Fruit fly (Drosophila melanogaster) whole organism, embryonic: ENCODE results near the gene CG5568.

Source experiments
- Atf-2 ChIP-seq: fragments of 200-800 bp; sonication (Bioruptor generic); optimal IDR thresholded peaks from 2 replicates; lab custom pipeline; 2016; ENCODE audit warnings: missing biosample characterization, missing genetic modification characterization
- Bgb ChIP-seq: fragments of 200-800 bp; sonication (Bioruptor generic); IDR thresholded peaks from 2 replicates; pipeline ENCODE4 v1.3.6; 2022; ENCODE audit warnings: missing biosample characterization, missing genetic modification characterization; ENCODE audit not compliant: partially characterized antibody
- CG10543 ChIP-seq: fragments of 200-800 bp; sonication (Bioruptor generic); optimal IDR thresholded peaks from 3 replicates; lab custom pipeline; 2017; ENCODE audit warnings: missing biosample characterization, mild to moderate bottlenecking, missing genetic modification characterization, moderate library complexity
- CG11504 ChIP-seq: fragments of 200-800 bp; sonication (Bioruptor generic); optimal IDR thresholded peaks from 3 replicates; lab custom pipeline; 2019; ENCODE audit warnings: missing biosample characterization, mild to moderate bottlenecking, missing genetic modification characterization, moderate library complexity
- CG12236 ChIP-seq: fragments of 200-800 bp; sonication (Bioruptor generic); optimal IDR thresholded peaks from 2 replicates; lab custom pipeline; 2016; ENCODE audit warnings: missing biosample characterization, missing genetic modification characterization
- CG12769 ChIP-seq: fragments of 200-800 bp; sonication (Bioruptor generic); optimal IDR thresholded peaks from 2 replicates; lab custom pipeline; 2019; ENCODE audit warnings: missing biosample characterization, mild to moderate bottlenecking, missing genetic modification characterization, moderate library complexity
- CG13624 ChIP-seq: fragments of 200-800 bp; sonication (Bioruptor generic); optimal IDR thresholded peaks from 2 replicates; lab custom pipeline; 2016; ENCODE audit warnings: missing biosample characterization, missing genetic modification characterization
- CG15011 ChIP-seq: fragments of 200-800 bp; sonication (Bioruptor generic); optimal IDR thresholded peaks from 3 replicates; lab custom pipeline; 2018; ENCODE audit warnings: missing biosample characterization, mild to moderate bottlenecking, missing genetic modification characterization
- CG16815 ChIP-seq: fragments of 200-800 bp; sonication (Bioruptor generic); optimal IDR thresholded peaks from 3 replicates; lab custom pipeline; 2017; ENCODE audit warnings: missing biosample characterization, mild to moderate bottlenecking, missing genetic modification characterization
- CG17568 ChIP-seq: fragments of 200-800 bp; sonication (Bioruptor generic); optimal IDR thresholded peaks from 2 replicates; lab custom pipeline; 2018; ENCODE audit warnings: missing biosample characterization, mild to moderate bottlenecking, missing genetic modification characterization, moderate library complexity
- CG18011 ChIP-seq: fragments of 200-800 bp; sonication (Bioruptor generic); optimal IDR thresholded peaks from 2 replicates; lab custom pipeline; 2017; ENCODE audit warnings: missing biosample characterization, missing genetic modification characterization, mild to moderate bottlenecking, moderate library complexity, missing genotype
- CG18619 ChIP-seq: fragments of 200-800 bp; sonication (Bioruptor generic); optimal IDR thresholded peaks from 3 replicates; lab custom pipeline; 2017; ENCODE audit warnings: missing biosample characterization, mild to moderate bottlenecking, missing genetic modification characterization
- CG2712 ChIP-seq: fragments of 200-800 bp; optimal IDR thresholded peaks from 3 replicates; lab custom pipeline; 2019; ENCODE audit warnings: missing biosample characterization, mild to moderate bottlenecking, missing genetic modification characterization, moderate library complexity
- CG32532 ChIP-seq: fragments of 200-800 bp; sonication (Bioruptor generic); IDR thresholded peaks from 2 replicates; pipeline ENCODE4 v1.3.6; 2022; ENCODE audit warnings: missing biosample characterization, missing genetic modification characterization
- CG32772 ChIP-seq: fragments of 200-800 bp; sonication (Bioruptor generic); IDR thresholded peaks from 2 replicates; pipeline ENCODE4 v1.3.6; 2022; ENCODE audit warnings: missing biosample characterization, missing genetic modification characterization
- CG4360 ChIP-seq: fragments of 200-800 bp; sonication (Bioruptor generic); IDR thresholded peaks from 2 replicates; pipeline ENCODE4 v1.3.6; 2022; ENCODE audit warnings: missing biosample characterization, missing genetic modification characterization
- CG5953 ChIP-seq: fragments of 200-800 bp; sonication (Bioruptor generic); IDR thresholded peaks from 2 replicates; pipeline ENCODE4 v1.3.6; 2022; ENCODE audit warnings: missing biosample characterization, missing genetic modification characterization
- CG6254 ChIP-seq: fragments of 200-800 bp; sonication (Bioruptor generic); optimal IDR thresholded peaks from 3 replicates; lab custom pipeline; 2017; ENCODE audit warnings: mild to moderate bottlenecking, missing biosample characterization, missing genetic modification reagents, missing genetic modification characterization
- CG8765 ChIP-seq: fragments of 200-800 bp; sonication (Bioruptor generic); IDR thresholded peaks from 2 replicates; pipeline ENCODE4 v1.3.6; 2022; ENCODE audit warnings: missing biosample characterization, missing genetic modification characterization
- CG9876 ChIP-seq: fragments of 200-800 bp; sonication (Bioruptor generic); optimal IDR thresholded peaks from 2 replicates; lab custom pipeline; 2016; ENCODE audit warnings: missing biosample characterization, missing genetic modification characterization
- CTCF ChIP-seq: fragments of 200-800 bp; sonication (Bioruptor generic); optimal IDR thresholded peaks from 2 replicates; lab custom pipeline; 2017; ENCODE audit warnings: missing biosample characterization, mild to moderate bottlenecking, missing genetic modification characterization, moderate library complexity
- Dad ChIP-seq: fragments of 200-800 bp; sonication (Bioruptor generic); optimal IDR thresholded peaks from 3 replicates; lab custom pipeline; 2016; ENCODE audit warnings: missing biosample characterization, missing genetic modification characterization
- E2f2 ChIP-seq: fragments of 200-800 bp; sonication (Bioruptor generic); IDR thresholded peaks from 2 replicates; pipeline ENCODE4 v1.3.6; 2022; ENCODE audit warnings: missing biosample characterization, missing genetic modification characterization
- ERR ChIP-seq: fragments of 200-800 bp; sonication (Bioruptor generic); optimal IDR thresholded peaks from 2 replicates; lab custom pipeline; 2016; ENCODE audit warnings: missing biosample characterization, missing genetic modification characterization
- Ets65A ChIP-seq: fragments of 200-800 bp; sonication (Bioruptor generic); peaks from one replicate; lab custom pipeline; 2016; ENCODE audit warnings: missing biosample characterization, missing genetic modification characterization
- Fer2 ChIP-seq: fragments of 200-800 bp; sonication (Bioruptor generic); optimal IDR thresholded peaks from 2 replicates; lab custom pipeline; 2018; ENCODE audit warnings: missing biosample characterization, mild to moderate bottlenecking, missing genetic modification characterization, moderate library complexity
- GATAe ChIP-seq: fragments of 200-800 bp; sonication (Bioruptor generic); conservative IDR thresholded peaks from 2 replicates; pipeline ENCODE4 v1.3.6; 2022; ENCODE audit warnings: missing biosample characterization, missing genetic modification characterization
- Hr39 ChIP-seq: fragments of >200 bp; optimal IDR thresholded peaks from 2 replicates; lab custom pipeline; 2017
- Hr51 ChIP-seq, 2 experiments: fragments of 200-800 bp; sonication (Bioruptor generic); optimal IDR thresholded peaks; 2 replicates in 1 of 2; 3 replicates in 1 of 2; lab custom pipeline; 2016 to 2018; ENCODE audit warnings: missing biosample characterization in 2 of 2, missing genetic modification characterization in 2 of 2, mild to moderate bottlenecking in 1 of 2, moderate library complexity in 1 of 2
- Lim3 ChIP-seq: fragments of 200-800 bp; sonication (Bioruptor generic); IDR thresholded peaks from 2 replicates; pipeline ENCODE4 v1.3.6; 2022; ENCODE audit warnings: missing biosample characterization, missing genetic modification characterization
- Myb ChIP-seq: fragments of 200-800 bp; sonication (Bioruptor generic); optimal IDR thresholded peaks from 2 replicates; lab custom pipeline; 2016; ENCODE audit warnings: missing biosample characterization, missing genetic modification characterization
- Opbp ChIP-seq: fragments of 200-800 bp; sonication (Bioruptor generic); IDR thresholded peaks from 3 replicates; pipeline ENCODE4 v1.3.6; 2022; ENCODE audit warnings: missing biosample characterization, missing genetic modification characterization; ENCODE audit not compliant: partially characterized antibody
- Sox102F ChIP-seq: fragments of 200-800 bp; sonication (Bioruptor generic); optimal IDR thresholded peaks from 2 replicates; lab custom pipeline; 2018; ENCODE audit warnings: missing biosample characterization, mild to moderate bottlenecking, missing genetic modification characterization, moderate library complexity
- az2 ChIP-seq: fragments of 200-800 bp; sonication (Bioruptor generic); optimal IDR thresholded peaks from 3 replicates; lab custom pipeline; 2016; ENCODE audit warnings: missing biosample characterization, missing genetic modification characterization
- cato ChIP-seq: fragments of 200-800 bp; sonication (Bioruptor generic); optimal IDR thresholded peaks from 2 replicates; lab custom pipeline; 2016; ENCODE audit warnings: missing biosample characterization, missing genetic modification characterization, borderline replicate concordance
- chif ChIP-seq, 2 experiments: fragments of 200-800 bp; sonication (Bioruptor generic); optimal IDR thresholded peaks; 3 replicates each; lab custom pipeline; 2016; ENCODE audit warnings: missing biosample characterization in 2 of 2, missing genetic modification characterization in 2 of 2
- ems ChIP-seq: fragments of 200-800 bp; sonication (Bioruptor generic); optimal IDR thresholded peaks from 3 replicates; lab custom pipeline; 2016; ENCODE audit warnings: missing biosample characterization, missing genetic modification characterization
- en ChIP-seq: fragments of 200-800 bp; sonication (Bioruptor generic); optimal IDR thresholded peaks from 2 replicates; lab custom pipeline; 2016; ENCODE audit warnings: missing biosample characterization, missing genetic modification characterization
- exex ChIP-seq: fragments of 200-800 bp; sonication (Bioruptor generic); optimal IDR thresholded peaks from 4 replicates; lab custom pipeline; 2018; ENCODE audit warnings: missing biosample characterization, mild to moderate bottlenecking, missing genetic modification characterization, moderate library complexity
- gcm2 ChIP-seq: fragments of 200-800 bp; sonication (Bioruptor generic); optimal IDR thresholded peaks from 2 replicates; lab custom pipeline; 2016; ENCODE audit warnings: missing biosample characterization, missing genetic modification characterization
- inv ChIP-seq: fragments of 200-800 bp; sonication (Bioruptor generic); IDR thresholded peaks from 2 replicates; pipeline ENCODE4 v1.3.6; 2022; ENCODE audit warnings: missing biosample characterization, missing genetic modification characterization; ENCODE audit not compliant: partially characterized antibody
- kay ChIP-seq: fragments of 200-800 bp; sonication (Bioruptor generic); optimal IDR thresholded peaks from 2 replicates; lab custom pipeline; 2016; ENCODE audit warnings: missing biosample characterization, missing genetic modification characterization
- lmd ChIP-seq: fragments of 200-800 bp; sonication (Bioruptor generic); IDR thresholded peaks from 2 replicates; pipeline ENCODE4 v1.3.6; 2022; ENCODE audit warnings: missing biosample characterization, missing genetic modification characterization
- nerfin-2 ChIP-seq: fragments of 200-800 bp; sonication (Bioruptor generic); IDR thresholded peaks from 2 replicates; pipeline ENCODE4 v1.3.6; 2022; ENCODE audit warnings: missing biosample characterization, missing genetic modification characterization; ENCODE audit not compliant: partially characterized antibody
- phol ChIP-seq: fragments of 200-800 bp; sonication (Bioruptor generic); optimal IDR thresholded peaks from 3 replicates; lab custom pipeline; 2018; ENCODE audit warnings: missing biosample characterization, mild to moderate bottlenecking, missing genetic modification characterization, moderate library complexity
- prd ChIP-seq, 3 experiments: fragments of >200 bp in 2 of 3; fragments of 200-800 bp in 1 of 3; sonication (Bioruptor generic) in 1 of 3; optimal IDR thresholded peaks in 2 of 3; IDR thresholded peaks in 1 of 3; 2 replicates in 2 of 3; 3 replicates in 1 of 3; pipeline versions ENCODE4 v1.3.6 to Lab custom; 2017 to 2022; ENCODE audit warnings: missing biosample characterization in 1 of 3, missing genetic modification characterization in 1 of 3
- salm ChIP-seq: fragments of 200-800 bp; sonication (Bioruptor generic); optimal IDR thresholded peaks from 2 replicates; lab custom pipeline; 2018; ENCODE audit warnings: missing biosample characterization, mild to moderate bottlenecking, missing genetic modification characterization
- sd ChIP-seq: fragments of 200-800 bp; sonication (Bioruptor generic); optimal IDR thresholded peaks from 3 replicates; lab custom pipeline; 2018; ENCODE audit warnings: missing biosample characterization, mild to moderate bottlenecking, missing genetic modification characterization, moderate library complexity
- sisA ChIP-seq: fragments of 200-800 bp; sonication (Bioruptor generic); IDR thresholded peaks from 2 replicates; pipeline ENCODE4 v1.3.6; 2022; ENCODE audit warnings: missing biosample characterization, missing genetic modification characterization
- slbo ChIP-seq: fragments of 200-800 bp; sonication (Bioruptor generic); IDR thresholded peaks from 2 replicates; pipeline ENCODE4 v1.3.6; 2022; ENCODE audit warnings: missing biosample characterization, missing genetic modification characterization
- sr ChIP-seq: fragments of 200-800 bp; sonication (Bioruptor generic); IDR thresholded peaks from 3 replicates; pipeline ENCODE4 v1.3.6; 2022; ENCODE audit warnings: missing biosample characterization, missing genetic modification characterization
- toy ChIP-seq: fragments of 200-800 bp; sonication (Bioruptor generic); IDR thresholded peaks from 2 replicates; pipeline ENCODE4 v1.3.6; 2022; ENCODE audit warnings: missing biosample characterization, missing genetic modification characterization

CG5568 gene

DNA sequence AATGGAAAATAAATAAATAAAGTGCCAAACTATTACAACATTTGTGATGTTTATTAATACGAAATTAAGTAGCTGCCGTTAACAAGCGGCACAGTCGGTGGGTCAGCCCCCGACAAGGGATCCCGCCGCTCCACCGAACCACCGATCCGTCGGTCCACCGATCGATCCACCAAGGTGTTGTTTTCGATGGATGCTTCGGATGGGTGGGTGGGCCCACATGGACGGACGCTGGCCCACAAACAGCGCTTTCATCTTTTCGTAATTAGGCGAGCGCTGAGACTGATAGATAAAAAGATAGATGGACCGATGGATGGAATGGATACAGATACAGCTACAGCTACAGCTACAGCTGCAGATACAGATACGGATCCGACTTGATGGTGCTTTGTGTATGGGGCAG, 43.0 kb upstream of the CG5568 start (continued):
- TF ChIP-seq Myb (GFP tag; lab: Kevin White, UChicago) (no peak), CG15011 (GFP tag; lab: Kevin White, UChicago) (no peak), CG16815 (GFP tag; lab: Kevin White, UChicago) (no peak), nerfin-2 (no peak), sisA (GFP tag; lab: Robert Waterston, UW) (no peak), sr (peak; percentile 31; the same call in 1 of the 3 replicates), chif (GFP tag; optimal IDR thresholded peaks at IDR 0.05; lab: Kevin White, UChicago) (no peak), CG6254 (GFP tag; lab: Kevin White, UChicago) (no peak), Lim3 (no peak), Dad (no peak), kay (no peak), Bgb (no peak), inv (GFP tag; lab: Robert Waterston, UW) (no peak), CG12236 (GFP tag; lab: Kevin White, UChicago) (no peak), CG12769 (peak; percentile 40), CG32532 (GFP tag; lab: Robert Waterston, UW) (no peak), GATAe (no peak), CG13624 (GFP tag; lab: Kevin White, UChicago) (no peak), CG9876 (GFP tag; lab: Kevin White, UChicago) (no peak), sd (peak; percentile 11), CG32772 (GFP tag; lab: Robert Waterston, UW) (no peak), CG8765 (GFP tag; lab: Robert Waterston, UW) (no peak), CG5953 (GFP tag; lab: Robert Waterston, UW) (no peak), Ets65A (GFP tag; lab: Kevin White, UChicago) (no peak), salm (tag; lab: Kevin White, UChicago) (no peak), Hr39 (lab: Kevin White, UChicago) (no peak)

DNA sequence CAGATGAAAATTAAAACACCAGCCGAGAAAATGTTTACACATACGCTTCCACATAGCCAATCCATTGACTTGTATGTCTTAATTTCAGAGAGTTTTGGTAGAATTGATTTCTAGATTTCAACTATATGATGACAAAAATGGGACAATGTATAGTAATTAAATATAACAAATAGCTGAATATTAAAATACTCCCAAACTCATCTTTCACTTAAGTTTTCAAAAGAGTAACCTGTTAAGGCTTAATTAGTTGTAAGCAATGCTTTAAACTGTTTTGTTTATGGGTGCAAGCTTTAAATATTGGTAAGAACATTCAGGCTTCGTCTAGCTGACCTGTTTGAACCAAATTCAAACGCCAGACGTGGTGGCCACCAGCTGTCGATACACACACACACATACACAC, 42.6 kb upstream of the CG5568 start:
- TF ChIP-seq CTCF (GFP tag; lab: Kevin White, UChicago) = no peak
- no peak for TF ChIP-seq CG9876 (GFP tag; lab: Kevin White, UChicago)
- TF ChIP-seq E2f2 = peak; percentile 21; the same call in 1 of the 2 replicates
- TF ChIP-seq gcm2 (GFP tag; lab: Kevin White, UChicago) = no peak
- TF ChIP-seq CG4360 (GFP tag; lab: Robert Waterston, UW) = no peak
- no peak for TF ChIP-seq ERR
- no peak for TF ChIP-seq CG18011 (GFP tag; lab: Kevin White, UChicago)
- no peak for TF ChIP-seq Opbp (GFP tag; lab: Robert Waterston, UW)
- peak in 1 of 2 experiments; percentile 57 for TF ChIP-seq Hr51 (GFP tag; optimal IDR thresholded peaks at IDR 0.05; lab: Kevin White, UChicago)
- TF ChIP-seq CG10543 (GFP tag; lab: Kevin White, UChicago) = no peak
- no peak for TF ChIP-seq ems (GFP tag; lab: Kevin White, UChicago)
- TF ChIP-seq toy (GFP tag; lab: Robert Waterston, UW) = no peak
- TF ChIP-seq Fer2 = no peak
- peak; percentile 39 for TF ChIP-seq CG18619 (GFP tag; lab: Kevin White, UChicago)
- peak; percentile 39; the same call in 1 of the 2 replicates for TF ChIP-seq lmd
- TF ChIP-seq Sox102F (GFP tag; lab: Kevin White, UChicago) = peak; percentile 57
- no peak for TF ChIP-seq sr
- TF ChIP-seq Atf-2 (GFP tag; lab: Kevin White, UChicago) = no peak
- TF ChIP-seq CG11504 (tag; lab: Kevin White, UChicago) = peak; percentile 58
- TF ChIP-seq exex = no peak
- peak; percentile 24 for TF ChIP-seq CG2712
- peak; percentile 53 for TF ChIP-seq phol (tag; lab: Kevin White, UChicago)
- TF ChIP-seq en = no peak
- no peak for TF ChIP-seq slbo
- TF ChIP-seq CG17568 = no peak
- no peak for TF ChIP-seq prd (optimal IDR thresholded peaks at IDR 0.05; lab: Kevin White, UChicago)
- TF ChIP-seq prd (GFP tag; IDR thresholded peaks at IDR 0.05; lab: Robert Waterston, UW) = peak; percentile 34; the same call in 1 of the 3 replicates
- no peak for TF ChIP-seq az2 (GFP tag; lab: Kevin White, UChicago)
- no peak for TF ChIP-seq cato (GFP tag; lab: Kevin White, UChicago)
